Worm (Caenorhabditis elegans): ENCODE results near the gene nspd-3.

- TF ChIP-seq lin-38 (GFP tag; IDR thresholded peaks at IDR 0.05): no peak
- no peak for TF ChIP-seq dmd-6 (GFP tag; IDR thresholded peaks at IDR 0.05)
- no peak for TF ChIP-seq dve-1 (tag; optimal IDR thresholded peaks at IDR 0.05; ENCODE audit: insufficient read depth)
- TF ChIP-seq nhr-102 (tag; optimal IDR thresholded peaks at IDR 0.05): no peak
- no peak for TF ChIP-seq ceh-32 (tag; optimal IDR thresholded peaks at IDR 0.05; ENCODE audit: poor library complexity)
These were observed 23.7 kb downstream of the nspd-3 start for ce11 chrIV:5139189-5139588.

Data from whole organism, L4 larva.